Fruit fly (Drosophila melanogaster) whole organism, embryonic: ENCODE data around the gene CG34292.

Experiments
- Ada2b ChIP-seq: fragments of 200-800 bp; sonication (Bioruptor generic); IDR thresholded peaks from 2 replicates; pipeline ENCODE4 v1.3.6; 2022; ENCODE audit warnings: missing biosample characterization, missing genetic modification characterization
- Awh ChIP-seq: fragments of 200-800 bp; sonication (Bioruptor generic); IDR thresholded peaks from 2 replicates; pipeline ENCODE4, ENCODE4 v1.3.6; 2022; ENCODE audit warnings: missing biosample characterization, missing genetic modification characterization
- BtbVII ChIP-seq: fragments of 200-800 bp; sonication (Bioruptor generic); optimal IDR thresholded peaks from 3 replicates; lab custom pipeline; 2017; ENCODE audit warnings: missing biosample characterization, mild to moderate bottlenecking, missing genetic modification characterization
- CG10267 ChIP-seq: fragments of 200-800 bp; sonication (Bioruptor generic); optimal IDR thresholded peaks from 2 replicates; lab custom pipeline; 2018; ENCODE audit warnings: missing biosample characterization, mild to moderate bottlenecking, missing genetic modification characterization, moderate library complexity
- CG10431 ChIP-seq: fragments of 200-800 bp; sonication (Bioruptor generic); optimal IDR thresholded peaks from 3 replicates; lab custom pipeline; 2018; ENCODE audit warnings: missing biosample characterization, mild to moderate bottlenecking, missing genetic modification characterization
- CG11696 ChIP-seq: fragments of 200-800 bp; sonication (Bioruptor generic); IDR thresholded peaks from 2 replicates; pipeline ENCODE4 v1.3.6; 2022; ENCODE audit warnings: missing biosample characterization, missing genetic modification characterization
- CG11723 ChIP-seq: fragments of 200-800 bp; sonication (Bioruptor generic); optimal IDR thresholded peaks from 2 replicates; lab custom pipeline; 2017; ENCODE audit warnings: missing biosample characterization, mild to moderate bottlenecking, missing genetic modification characterization
- CG12071 ChIP-seq: fragments of 200-800 bp; sonication (Bioruptor generic); optimal IDR thresholded peaks from 3 replicates; lab custom pipeline; 2018; ENCODE audit warnings: missing biosample characterization, mild to moderate bottlenecking, missing genetic modification characterization
- CG1233 ChIP-seq: fragments of 200-800 bp; sonication (Bioruptor generic); optimal IDR thresholded peaks from 4 replicates; lab custom pipeline; 2018; ENCODE audit warnings: missing biosample characterization, mild to moderate bottlenecking, missing genetic modification characterization
- CG12391 ChIP-seq: fragments of 200-800 bp; sonication (Bioruptor generic); optimal IDR thresholded peaks from 3 replicates; lab custom pipeline; 2018; ENCODE audit warnings: missing biosample characterization, mild to moderate bottlenecking, missing genetic modification characterization, moderate library complexity
- CG13296 ChIP-seq: fragments of 200-800 bp; sonication (Bioruptor generic); optimal IDR thresholded peaks from 3 replicates; lab custom pipeline; 2018; ENCODE audit warnings: missing biosample characterization, mild to moderate bottlenecking, missing genetic modification characterization
- CG13775 ChIP-seq: fragments of 200-800 bp; sonication (Bioruptor generic); optimal IDR thresholded peaks from 3 replicates; lab custom pipeline; 2017; ENCODE audit warnings: missing biosample characterization, mild to moderate bottlenecking, missing genetic modification characterization
- CG14965 ChIP-seq: fragments of 200-800 bp; sonication (Bioruptor generic); optimal IDR thresholded peaks from 2 replicates; lab custom pipeline; 2016; ENCODE audit warnings: missing biosample characterization, missing genetic modification characterization, borderline replicate concordance
- CG2678 ChIP-seq: fragments of 200-800 bp; sonication (Bioruptor generic); optimal IDR thresholded peaks from 3 replicates; lab custom pipeline; 2019; ENCODE audit warnings: missing biosample characterization, mild to moderate bottlenecking, missing genetic modification characterization, moderate library complexity
- CG3407 ChIP-seq: fragments of 200-800 bp; sonication (Bioruptor generic); optimal IDR thresholded peaks from 2 replicates; lab custom pipeline; 2018; ENCODE audit warnings: missing biosample characterization, mild to moderate bottlenecking, missing genetic modification characterization
- CG3995 ChIP-seq: fragments of 200-800 bp; sonication (Bioruptor generic); optimal IDR thresholded peaks from 3 replicates; lab custom pipeline; 2016; ENCODE audit warnings: missing biosample characterization, missing genetic modification characterization
- CG8944 ChIP-seq: fragments of 200-800 bp; sonication (Bioruptor generic); optimal IDR thresholded peaks from 3 replicates; lab custom pipeline; 2016; ENCODE audit warnings: missing biosample characterization, missing genetic modification characterization
- Dp ChIP-seq: fragments of 200-800 bp; sonication (Bioruptor generic); optimal IDR thresholded peaks from 2 replicates; lab custom pipeline; 2018; ENCODE audit warnings: missing biosample characterization, mild to moderate bottlenecking, missing genetic modification characterization, moderate library complexity
- Kr ChIP-seq: fragments of 200-800 bp; sonication (Bioruptor generic); optimal IDR thresholded peaks from 2 replicates; lab custom pipeline; 2017; ENCODE audit warnings: missing biosample characterization, mild to moderate bottlenecking, missing genetic modification characterization
- MBD-R2 ChIP-seq: fragments of 200-800 bp; sonication (Bioruptor generic); IDR thresholded peaks from 2 replicates; pipeline ENCODE4 v1.3.6; 2022; ENCODE audit warnings: missing biosample characterization, missing genetic modification characterization
- Mad ChIP-seq: fragments of 200-800 bp; sonication (Bioruptor generic); optimal IDR thresholded peaks from 2 replicates; lab custom pipeline; 2016; ENCODE audit warnings: missing biosample characterization, missing genetic modification characterization
- Med ChIP-seq: fragments of 200-800 bp; sonication (Bioruptor generic); peaks from one replicate; lab custom pipeline; 2016; ENCODE audit warnings: missing biosample characterization, missing genetic modification characterization, mild to moderate bottlenecking, inconsistent platforms, moderate library complexity
- Stat92E ChIP-seq, 3 experiments: fragments of >200 bp in 2 of 3; fragments of 200-800 bp in 1 of 3; sonication (Bioruptor generic) in 1 of 3; optimal IDR thresholded peaks; 2 replicates each; lab custom pipeline; 2017 to 2019; ENCODE audit warnings: missing biosample characterization in 3 of 3, missing genetic modification characterization in 3 of 3, mild to moderate bottlenecking in 1 of 3, moderate library complexity in 1 of 3
- Xbp1 ChIP-seq: fragments of 200-800 bp; sonication (Bioruptor generic); optimal IDR thresholded peaks from 3 replicates; lab custom pipeline; 2016; ENCODE audit warnings: missing biosample characterization, mild to moderate bottlenecking, missing genetic modification characterization
- ab ChIP-seq: fragments of 200-800 bp; sonication (Bioruptor generic); optimal IDR thresholded peaks from 2 replicates; lab custom pipeline; 2016; ENCODE audit warnings: missing biosample characterization, missing genetic modification characterization
- ac ChIP-seq: fragments of 200-800 bp; sonication (Bioruptor generic); optimal IDR thresholded peaks from 3 replicates; lab custom pipeline; 2017; ENCODE audit warnings: missing biosample characterization, mild to moderate bottlenecking, missing genetic modification characterization
- amos ChIP-seq: fragments of 200-800 bp; sonication (Bioruptor generic); IDR thresholded peaks from 2 replicates; pipeline ENCODE4 v1.3.6; 2022; ENCODE audit warnings: missing biosample characterization, missing genetic modification characterization; ENCODE audit not compliant: partially characterized antibody
- ara ChIP-seq: fragments of 200-800 bp; sonication (Bioruptor generic); IDR thresholded peaks from 2 replicates; pipeline ENCODE4 v1.3.6; 2022; ENCODE audit warnings: missing biosample characterization, missing genetic modification characterization
- bowl ChIP-seq: fragments of 200-800 bp; sonication (Bioruptor generic); IDR thresholded peaks from 2 replicates; pipeline ENCODE4 v1.3.6; 2022; ENCODE audit warnings: missing biosample characterization, missing genetic modification characterization
- cad ChIP-seq: fragments of >200 bp; optimal IDR thresholded peaks from 2 replicates; lab custom pipeline; 2017; ENCODE audit warnings: missing biosample characterization, missing genetic modification characterization
- cato ChIP-seq: fragments of 200-800 bp; sonication (Bioruptor generic); optimal IDR thresholded peaks from 2 replicates; lab custom pipeline; 2016; ENCODE audit warnings: missing biosample characterization, missing genetic modification characterization, borderline replicate concordance
- cwo ChIP-seq: fragments of 200-800 bp; sonication (Bioruptor generic); optimal IDR thresholded peaks from 3 replicates; lab custom pipeline; 2017; ENCODE audit warnings: missing biosample characterization, missing genetic modification characterization, mild to moderate bottlenecking, moderate library complexity, missing genetic modification reagents
- dan ChIP-seq: fragments of 200-800 bp; sonication (Bioruptor generic); IDR thresholded peaks from 2 replicates; pipeline ENCODE4 v1.3.6; 2022; ENCODE audit warnings: missing biosample characterization, missing genetic modification characterization
- dmrt11E ChIP-seq: fragments of 200-800 bp; sonication (Bioruptor generic); optimal IDR thresholded peaks from 3 replicates; lab custom pipeline; 2018; ENCODE audit warnings: missing biosample characterization, mild to moderate bottlenecking, missing genetic modification characterization, moderate library complexity
- fd96Cb ChIP-seq: fragments of 200-800 bp; sonication (Bioruptor generic); optimal IDR thresholded peaks from 2 replicates; lab custom pipeline; 2018; ENCODE audit warnings: missing biosample characterization, mild to moderate bottlenecking, missing genetic modification characterization, moderate library complexity
- hth ChIP-seq: fragments of >200 bp; optimal IDR thresholded peaks from 2 replicates; lab custom pipeline; 2017; ENCODE audit warnings: inconsistent platforms
- ind ChIP-seq: fragments of 200-800 bp; sonication (Bioruptor generic); optimal IDR thresholded peaks from 3 replicates; lab custom pipeline; 2016; ENCODE audit warnings: missing biosample characterization, missing genetic modification characterization
- lab ChIP-seq: fragments of 200-800 bp; sonication (Bioruptor generic); optimal IDR thresholded peaks from 3 replicates; lab custom pipeline; 2017; ENCODE audit warnings: missing biosample characterization, missing genetic modification characterization, mild to moderate bottlenecking, moderate library complexity, missing genetic modification reagents
- lmd ChIP-seq: fragments of 200-800 bp; sonication (Bioruptor generic); IDR thresholded peaks from 2 replicates; pipeline ENCODE4 v1.3.6; 2022; ENCODE audit warnings: missing biosample characterization, missing genetic modification characterization
- lola ChIP-seq, 3 experiments: fragments of >200 bp in 2 of 3; fragments of 200-800 bp in 1 of 3; sonication (Bioruptor generic) in 1 of 3; optimal IDR thresholded peaks; 2 replicates each; lab custom pipeline; 2017 to 2019; ENCODE audit warnings: missing biosample characterization in 3 of 3, missing genetic modification characterization in 3 of 3, mild to moderate bottlenecking in 1 of 3, moderate library complexity in 1 of 3
- pnt ChIP-seq: fragments of 200-800 bp; sonication (Bioruptor generic); optimal IDR thresholded peaks from 3 replicates; lab custom pipeline; 2016; ENCODE audit warnings: missing biosample characterization, missing genetic modification characterization
- sim ChIP-seq: fragments of 200-800 bp; sonication (Bioruptor generic); IDR thresholded peaks from 2 replicates; pipeline ENCODE4 v1.3.6; 2022; ENCODE audit warnings: missing biosample characterization, missing genetic modification characterization
- sima ChIP-seq: fragments of 200-800 bp; sonication (Bioruptor generic); optimal IDR thresholded peaks from 2 replicates; lab custom pipeline; 2016; ENCODE audit warnings: missing biosample characterization, missing genetic modification characterization
- slbo ChIP-seq: fragments of 200-800 bp; sonication (Bioruptor generic); IDR thresholded peaks from 2 replicates; pipeline ENCODE4 v1.3.6; 2022; ENCODE audit warnings: missing biosample characterization, missing genetic modification characterization
- sna ChIP-seq: fragments of 200-800 bp; sonication (Bioruptor generic); IDR thresholded peaks from 2 replicates; pipeline ENCODE4 v1.3.6; 2022; ENCODE audit warnings: missing biosample characterization, missing genetic modification characterization; ENCODE audit not compliant: partially characterized antibody
- sqz ChIP-seq: fragments of 200-800 bp; sonication (Bioruptor generic); optimal IDR thresholded peaks from 3 replicates; lab custom pipeline; 2018; ENCODE audit warnings: missing biosample characterization, mild to moderate bottlenecking, missing genetic modification characterization
- stwl ChIP-seq: fragments of 200-800 bp; sonication (Bioruptor generic); optimal IDR thresholded peaks from 3 replicates; lab custom pipeline; 2018; ENCODE audit warnings: missing biosample characterization, mild to moderate bottlenecking, missing genetic modification characterization, moderate library complexity
- trem ChIP-seq: fragments of 200-800 bp; optimal IDR thresholded peaks from 3 replicates; lab custom pipeline; 2019; ENCODE audit warnings: missing biosample characterization, mild to moderate bottlenecking, missing genetic modification characterization, moderate library complexity
- unc-4 ChIP-seq: fragments of 200-800 bp; sonication (Bioruptor generic); IDR thresholded peaks from 2 replicates; pipeline ENCODE4 v1.3.6; 2022; ENCODE audit warnings: missing biosample characterization, missing genetic modification characterization; ENCODE audit not compliant: partially characterized antibody
- unpg ChIP-seq: fragments of 200-800 bp; sonication (Bioruptor generic); optimal IDR thresholded peaks from 3 replicates; lab custom pipeline; 2018; ENCODE audit warnings: missing biosample characterization, mild to moderate bottlenecking, missing genetic modification characterization, moderate library complexity
- z ChIP-seq: fragments of 200-800 bp; sonication (Bioruptor generic); IDR thresholded peaks from 3 replicates; pipeline ENCODE4 v1.3.6; 2022; ENCODE audit warnings: missing biosample characterization, missing genetic modification characterization

CG34292 gene

DNA sequence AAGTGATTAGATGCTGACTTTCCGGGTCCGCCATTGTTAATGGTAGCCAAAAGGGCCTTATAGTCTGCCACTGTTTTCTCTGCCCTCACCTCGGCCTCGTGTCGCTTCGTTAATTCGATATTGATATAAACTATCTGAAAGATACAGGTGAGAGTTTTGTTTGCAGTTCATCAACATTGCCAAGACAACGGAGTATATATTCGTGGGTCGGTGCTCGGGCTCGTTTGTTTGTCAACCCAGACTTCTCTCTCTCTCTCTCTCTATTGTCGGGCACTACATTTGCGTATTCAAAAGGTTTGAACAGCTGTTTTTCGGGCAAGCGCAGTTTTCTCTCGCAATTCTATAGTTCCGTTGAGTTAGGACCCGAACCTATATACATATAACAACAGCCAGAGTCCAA lies 5.3 kb downstream of the CG34292 start (continued):
- TF ChIP-seq sna (GFP tag; lab: Robert Waterston, UW) = no peak
- no peak for TF ChIP-seq CG10431 (GFP tag; lab: Kevin White, UChicago)
- TF ChIP-seq CG13296 (GFP tag; lab: Kevin White, UChicago) = no peak
- TF ChIP-seq CG11696 (GFP tag; lab: Robert Waterston, UW) = no peak
- no peak for TF ChIP-seq Ada2b
- TF ChIP-seq ab = no peak
- no peak for TF ChIP-seq CG10267
- TF ChIP-seq Mad = no peak
- TF ChIP-seq CG12071 (GFP tag; lab: Kevin White, UChicago) = peak; percentile 24
- TF ChIP-seq slbo (GFP tag; lab: Robert Waterston, UW) = no peak
- no peak for TF ChIP-seq unpg (GFP tag; lab: Kevin White, UChicago)
- no peak for TF ChIP-seq lmd (GFP tag; lab: Robert Waterston, UW)
- TF ChIP-seq ac = no peak
- TF ChIP-seq dan (GFP tag; lab: Robert Waterston, UW) = no peak
- TF ChIP-seq cato (GFP tag; lab: Kevin White, UChicago) = no peak
- TF ChIP-seq ara (GFP tag; lab: Robert Waterston, UW) = no peak
- no peak for TF ChIP-seq sim
- TF ChIP-seq lola (GFP tag; optimal IDR thresholded peaks at IDR 0.05; lab: Kevin White, UChicago) = no peak
- no peak for TF ChIP-seq Stat92E (GFP tag; optimal IDR thresholded peaks at IDR 0.05; lab: Kevin White, UChicago)
- TF ChIP-seq trem (tag; lab: Kevin White, UChicago) = no peak
- TF ChIP-seq fd96Cb (tag; lab: Kevin White, UChicago) = no peak
- TF ChIP-seq pnt (GFP tag; lab: Kevin White, UChicago) = no peak
- TF ChIP-seq lab (GFP tag; lab: Kevin White, UChicago) = peak; percentile 73
- no peak for TF ChIP-seq stwl
- TF ChIP-seq CG2678 (tag; lab: Kevin White, UChicago) = no peak
- TF ChIP-seq CG13775 (GFP tag; lab: Kevin White, UChicago) = no peak
- TF ChIP-seq bowl (GFP tag; lab: Robert Waterston, UW) = no peak
- no peak for TF ChIP-seq z
- no peak for TF ChIP-seq ind (GFP tag; lab: Kevin White, UChicago)
- TF ChIP-seq CG11723 (GFP tag; lab: Kevin White, UChicago) = no peak
- TF ChIP-seq MBD-R2 (GFP tag; lab: Robert Waterston, UW) = no peak
- TF ChIP-seq amos (GFP tag; lab: Robert Waterston, UW) = no peak
- TF ChIP-seq CG14965 (GFP tag; lab: Kevin White, UChicago) = no peak
- TF ChIP-seq CG8944 (GFP tag; lab: Kevin White, UChicago) = no peak
- TF ChIP-seq BtbVII (GFP tag; lab: Kevin White, UChicago) = no peak
- TF ChIP-seq cad = no peak
- TF ChIP-seq CG3407 = no peak
- no peak for TF ChIP-seq unc-4 (GFP tag; lab: Robert Waterston, UW)
- TF ChIP-seq sqz (GFP tag; lab: Kevin White, UChicago) = no peak
- TF ChIP-seq Awh (GFP tag; lab: Robert Waterston, UW) = peak; percentile 52; the same call in 1 of the 2 replicates
- no peak for TF ChIP-seq Kr (GFP tag; lab: Kevin White, UChicago)
- no peak for TF ChIP-seq cwo (GFP tag; lab: Kevin White, UChicago)
- TF ChIP-seq CG12391 (tag; lab: Kevin White, UChicago) = no peak
- no peak for TF ChIP-seq sima
- TF ChIP-seq Xbp1 (GFP tag; lab: Kevin White, UChicago) = no peak
- TF ChIP-seq CG1233 (GFP tag; lab: Kevin White, UChicago) = peak; percentile 3
- peak; percentile 23 for TF ChIP-seq Med (GFP tag; lab: Kevin White, UChicago)
- TF ChIP-seq dmrt11E (tag; lab: Kevin White, UChicago) = no peak
- no peak for TF ChIP-seq Dp (GFP tag; lab: Kevin White, UChicago)
- TF ChIP-seq hth (lab: Kevin White, UChicago) = no peak
- TF ChIP-seq CG3995 (GFP tag; lab: Kevin White, UChicago) = no peak
